Fruit fly (Drosophila melanogaster): ENCODE results near the gene CG31139.

DNA sequence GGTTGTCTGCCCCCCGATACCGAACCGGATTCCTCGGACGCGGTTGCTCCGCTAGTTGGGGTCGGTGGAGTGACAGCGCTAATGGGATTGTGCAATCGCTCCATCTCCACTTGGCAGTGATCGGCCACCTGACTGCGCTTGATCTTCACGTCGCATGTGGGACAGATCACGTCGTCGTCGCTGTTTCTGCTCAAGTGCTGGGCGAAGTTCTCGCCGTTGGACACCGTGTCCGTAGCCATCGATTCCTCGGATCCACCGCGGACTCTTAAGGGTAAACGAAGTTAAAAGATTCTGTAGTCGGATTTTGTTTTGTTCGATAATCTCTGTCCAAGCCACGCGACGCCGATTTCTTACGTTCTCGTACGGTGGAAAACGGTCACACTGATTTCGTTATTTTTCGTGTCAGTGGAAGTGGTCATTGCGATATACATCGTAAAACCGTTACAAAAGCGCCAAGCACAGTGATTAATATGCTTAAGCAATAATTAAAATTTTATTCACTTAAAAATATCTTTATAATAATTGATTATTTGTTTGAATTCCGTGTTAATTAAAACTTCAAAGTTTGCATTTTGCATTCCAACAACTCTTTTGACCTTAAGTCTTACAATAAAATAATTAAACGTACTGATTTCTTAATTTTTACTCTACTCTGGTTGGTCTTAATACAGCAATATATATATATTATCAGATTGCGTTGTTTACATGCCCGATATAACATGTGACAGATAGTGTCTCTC is 22.7 kb downstream of the CG31139 start, which contains the start of gene RNF220:
- TF ChIP-seq CG14711 (tag; optimal IDR thresholded peaks at IDR 0.05) (no peak), pad (GFP tag; optimal IDR thresholded peaks at IDR 0.05) (no peak)
